Fruit fly (Drosophila melanogaster): ENCODE data around the gene mv.

- TF ChIP-seq CG5204 (GFP tag; optimal IDR thresholded peaks at IDR 0.05) = no peak
- TF ChIP-seq bab1 (GFP tag; optimal IDR thresholded peaks at IDR 0.05) = no peak
- no peak for TF ChIP-seq cnc (optimal IDR thresholded peaks at IDR 0.05)
- TF ChIP-seq CG12768 (GFP tag; optimal IDR thresholded peaks at IDR 0.05) = no peak
Measured at dm6 chr3L:1920943-1921342, 43.0 kb downstream of the mv start, which contains the start of gene Dbx.
